Fruit fly (Drosophila melanogaster) whole organism, embryonic: ENCODE results near the gene MEP-1.

Experiments
- CG10431 ChIP-seq: fragments of 200-800 bp; sonication (Bioruptor generic); optimal IDR thresholded peaks from 3 replicates; lab custom pipeline; 2018; ENCODE audit warnings: missing biosample characterization, mild to moderate bottlenecking, missing genetic modification characterization
- CG10979 ChIP-seq: fragments of 200-800 bp; sonication (Bioruptor generic); optimal IDR thresholded peaks from 2 replicates; lab custom pipeline; 2018; ENCODE audit warnings: missing biosample characterization, mild to moderate bottlenecking, missing genetic modification characterization, moderate library complexity
- CG11695 ChIP-seq: fragments of 200-800 bp; sonication (Bioruptor generic); IDR thresholded peaks from 3 replicates; pipeline ENCODE4 v1.3.6; 2022; ENCODE audit warnings: missing biosample characterization, missing genetic modification characterization
- CG13287 ChIP-seq: fragments of 200-800 bp; sonication (Bioruptor generic); IDR thresholded peaks from 2 replicates; pipeline ENCODE4 v1.3.6; 2022; ENCODE audit warnings: missing biosample characterization, missing genetic modification characterization; ENCODE audit not compliant: partially characterized antibody
- CG15601 ChIP-seq: fragments of 200-800 bp; sonication (Bioruptor generic); optimal IDR thresholded peaks from 3 replicates; lab custom pipeline; 2019; ENCODE audit warnings: missing biosample characterization, mild to moderate bottlenecking, missing genetic modification characterization, moderate library complexity
- CG16863 ChIP-seq: fragments of 200-800 bp; sonication (Bioruptor generic); optimal IDR thresholded peaks from 3 replicates; lab custom pipeline; 2016; ENCODE audit warnings: missing biosample characterization, missing genetic modification characterization
- CG18262 ChIP-seq: fragments of 200-800 bp; optimal IDR thresholded peaks from 3 replicates; lab custom pipeline; 2019; ENCODE audit warnings: missing biosample characterization, mild to moderate bottlenecking, missing genetic modification characterization, moderate library complexity
- CG18476 ChIP-seq: fragments of 200-800 bp; sonication (Bioruptor generic); optimal IDR thresholded peaks from 2 replicates; lab custom pipeline; 2016; ENCODE audit warnings: missing biosample characterization, mild to moderate bottlenecking, missing genetic modification characterization
- CG3281 ChIP-seq: fragments of 200-800 bp; sonication (Bioruptor generic); optimal IDR thresholded peaks from 3 replicates; lab custom pipeline; 2017; ENCODE audit warnings: missing biosample characterization, mild to moderate bottlenecking, missing genetic modification characterization
- CG3726 ChIP-seq: fragments of 200-800 bp; sonication (Bioruptor generic); IDR thresholded peaks from 3 replicates; pipeline ENCODE4, ENCODE4 v1.3.6; 2022; ENCODE audit warnings: missing biosample characterization, missing genetic modification characterization
- CG4707 ChIP-seq: fragments of 200-800 bp; sonication (Bioruptor generic); optimal IDR thresholded peaks from 2 replicates; lab custom pipeline; 2018; ENCODE audit warnings: missing biosample characterization, mild to moderate bottlenecking, missing genetic modification characterization, moderate library complexity
- CG4854 ChIP-seq: fragments of 200-800 bp; sonication (Bioruptor generic); optimal IDR thresholded peaks from 2 replicates; lab custom pipeline; 2016; ENCODE audit warnings: missing biosample characterization, missing genetic modification characterization, inconsistent platforms
- CG5245 ChIP-seq: fragments of 200-800 bp; sonication (Bioruptor generic); optimal IDR thresholded peaks from 3 replicates; lab custom pipeline; 2016; ENCODE audit warnings: missing biosample characterization, missing genetic modification characterization
- CG6813 ChIP-seq: fragments of 200-800 bp; sonication (Bioruptor generic); optimal IDR thresholded peaks from 2 replicates; lab custom pipeline; 2017; ENCODE audit warnings: missing biosample characterization, missing genetic modification characterization, mild to moderate bottlenecking, moderate library complexity, missing genetic modification reagents
- CG7271 ChIP-seq: fragments of 200-800 bp; sonication (Bioruptor generic); optimal IDR thresholded peaks from 2 replicates; lab custom pipeline; 2018; ENCODE audit warnings: missing biosample characterization, mild to moderate bottlenecking, missing genetic modification characterization, moderate library complexity
- CG7357 ChIP-seq: fragments of 200-800 bp; sonication (Bioruptor generic); IDR thresholded peaks from 3 replicates; pipeline ENCODE4 v1.3.6; 2022; ENCODE audit warnings: missing biosample characterization, missing genetic modification characterization
- CG7556 ChIP-seq: fragments of 200-800 bp; sonication (Bioruptor generic); optimal IDR thresholded peaks from 2 replicates; lab custom pipeline; 2017; ENCODE audit warnings: missing biosample characterization, mild to moderate bottlenecking, missing genetic modification characterization
- CG7786 ChIP-seq: fragments of 200-800 bp; sonication (Bioruptor generic); optimal IDR thresholded peaks from 2 replicates; lab custom pipeline; 2016; ENCODE audit warnings: missing biosample characterization, missing genetic modification characterization
- CG9215 ChIP-seq: fragments of 200-800 bp; sonication (Bioruptor generic); IDR thresholded peaks from 2 replicates; pipeline ENCODE4 v1.3.6; 2022; ENCODE audit warnings: missing biosample characterization, missing genetic modification characterization
- CoRest ChIP-seq: fragments of 200-800 bp; sonication (Bioruptor generic); optimal IDR thresholded peaks from 3 replicates; lab custom pipeline; 2018; ENCODE audit warnings: missing biosample characterization, mild to moderate bottlenecking, missing genetic modification characterization, moderate library complexity
- Dbx ChIP-seq: fragments of 200-800 bp; sonication (Bioruptor generic); IDR thresholded peaks from 3 replicates; pipeline ENCODE4 v1.3.6; 2022; ENCODE audit warnings: missing biosample characterization, missing genetic modification characterization
- Dip2 ChIP-seq: fragments of 200-800 bp; sonication (Bioruptor generic); IDR thresholded peaks from 2 replicates; pipeline ENCODE4 v1.3.6; 2022; ENCODE audit warnings: missing biosample characterization, missing genetic modification characterization
- Dll ChIP-seq: fragments of 200-800 bp; sonication (Bioruptor generic); IDR thresholded peaks from 4 replicates; pipeline ENCODE4 v1.3.6; 2022; ENCODE audit warnings: missing biosample characterization, missing genetic modification characterization; ENCODE audit not compliant: partially characterized antibody
- Elba2 ChIP-seq: fragments of 200-800 bp; sonication (Bioruptor generic); optimal IDR thresholded peaks from 3 replicates; lab custom pipeline; 2016; ENCODE audit warnings: missing biosample characterization, missing genetic modification characterization
- Jarid2 ChIP-seq: fragments of 200-800 bp; sonication (Bioruptor generic); optimal IDR thresholded peaks from 3 replicates; lab custom pipeline; 2017; ENCODE audit warnings: mild to moderate bottlenecking, missing biosample characterization, missing genetic modification reagents, missing genetic modification characterization
- Lpt ChIP-seq: fragments of >200 bp; optimal IDR thresholded peaks from 2 replicates; lab custom pipeline; 2018; ENCODE audit warnings: missing biosample characterization, missing genetic modification characterization
- Med ChIP-seq: fragments of 200-800 bp; sonication (Bioruptor generic); peaks from one replicate; lab custom pipeline; 2016; ENCODE audit warnings: missing biosample characterization, missing genetic modification characterization, mild to moderate bottlenecking, inconsistent platforms, moderate library complexity
- Nf-YB ChIP-seq: fragments of 200-800 bp; sonication (Bioruptor generic); optimal IDR thresholded peaks from 3 replicates; lab custom pipeline; 2019; ENCODE audit warnings: missing biosample characterization, mild to moderate bottlenecking, missing genetic modification characterization, moderate library complexity
- Oaz ChIP-seq: fragments of 200-800 bp; sonication (Bioruptor generic); IDR thresholded peaks from 2 replicates; pipeline ENCODE4 v1.3.6; 2022; ENCODE audit warnings: missing biosample characterization, missing genetic modification characterization
- Pdp1 ChIP-seq, 2 experiments: fragments of 200-800 bp; sonication (Bioruptor generic); optimal IDR thresholded peaks; 3 replicates each; lab custom pipeline; 2016; ENCODE audit warnings: missing biosample characterization in 2 of 2, missing genetic modification characterization in 2 of 2, mild to moderate bottlenecking in 1 of 2, moderate library complexity in 1 of 2
- Sry-δ ChIP-seq: fragments of 200-800 bp; sonication (Bioruptor generic); optimal IDR thresholded peaks from 2 replicates; lab custom pipeline; 2016; ENCODE audit warnings: missing biosample characterization, missing genetic modification characterization
- Ssrp ChIP-seq: fragments of 200-800 bp; sonication (Bioruptor generic); optimal IDR thresholded peaks from 2 replicates; lab custom pipeline; 2018; ENCODE audit warnings: missing biosample characterization, mild to moderate bottlenecking, missing genetic modification characterization, moderate library complexity
- TFAM ChIP-seq: fragments of 200-800 bp; sonication (Bioruptor generic); optimal IDR thresholded peaks from 2 replicates; lab custom pipeline; 2017; ENCODE audit warnings: missing biosample characterization, missing genetic modification characterization, inconsistent platforms
- cato ChIP-seq: fragments of 200-800 bp; sonication (Bioruptor generic); optimal IDR thresholded peaks from 2 replicates; lab custom pipeline; 2016; ENCODE audit warnings: missing biosample characterization, missing genetic modification characterization, borderline replicate concordance
- chinmo ChIP-seq: fragments of 200-800 bp; sonication (Bioruptor generic); IDR thresholded peaks from 4 replicates; pipeline ENCODE4 v1.3.6; 2022; ENCODE audit warnings: missing biosample characterization, missing genetic modification characterization; ENCODE audit not compliant: partially characterized antibody
- da ChIP-seq: fragments of 200-800 bp; sonication (Bioruptor generic); optimal IDR thresholded peaks from 2 replicates; lab custom pipeline; 2016; ENCODE audit warnings: missing biosample characterization, missing genetic modification characterization
- dysf ChIP-seq: fragments of 200-800 bp; sonication (Bioruptor generic); IDR thresholded peaks from 3 replicates; pipeline ENCODE4 v1.3.6; 2022; ENCODE audit warnings: missing biosample characterization, missing genetic modification characterization
- ems ChIP-seq: fragments of 200-800 bp; sonication (Bioruptor generic); optimal IDR thresholded peaks from 3 replicates; lab custom pipeline; 2016; ENCODE audit warnings: missing biosample characterization, missing genetic modification characterization
- gro ChIP-seq: fragments of 200-800 bp; sonication (Bioruptor generic); optimal IDR thresholded peaks from 2 replicates; lab custom pipeline; 2016; ENCODE audit warnings: missing biosample characterization, missing genetic modification characterization
- hkb ChIP-seq, 2 experiments: fragments of 200-800 bp in 1 of 2; fragments of >200 bp in 1 of 2; sonication (Bioruptor generic) in 1 of 2; IDR thresholded peaks in 1 of 2; optimal IDR thresholded peaks in 1 of 2; 2 replicates each; pipeline versions ENCODE4 v1.3.6 to Lab custom; 2017 to 2022; ENCODE audit warnings: missing biosample characterization in 1 of 2, missing genetic modification characterization in 1 of 2
- jumu ChIP-seq: fragments of 200-800 bp; sonication (Bioruptor generic); optimal IDR thresholded peaks from 3 replicates; lab custom pipeline; 2016; ENCODE audit warnings: missing biosample characterization, missing genetic modification characterization
- lab ChIP-seq: fragments of 200-800 bp; sonication (Bioruptor generic); optimal IDR thresholded peaks from 3 replicates; lab custom pipeline; 2017; ENCODE audit warnings: missing biosample characterization, missing genetic modification characterization, mild to moderate bottlenecking, moderate library complexity, missing genetic modification reagents
- lbe ChIP-seq: fragments of 200-800 bp; sonication (Bioruptor generic); optimal IDR thresholded peaks from 2 replicates; lab custom pipeline; 2016; ENCODE audit warnings: missing biosample characterization, mild to moderate bottlenecking, missing genetic modification characterization
- lola ChIP-seq, 3 experiments: fragments of >200 bp in 2 of 3; fragments of 200-800 bp in 1 of 3; sonication (Bioruptor generic) in 1 of 3; optimal IDR thresholded peaks; 2 replicates each; lab custom pipeline; 2017 to 2019; ENCODE audit warnings: missing biosample characterization in 3 of 3, missing genetic modification characterization in 3 of 3, mild to moderate bottlenecking in 1 of 3, moderate library complexity in 1 of 3
- nmo ChIP-seq: fragments of 200-800 bp; sonication (Bioruptor generic); optimal IDR thresholded peaks from 2 replicates; lab custom pipeline; 2018; ENCODE audit warnings: missing biosample characterization, mild to moderate bottlenecking, missing genetic modification characterization, moderate library complexity
- phol ChIP-seq: fragments of 200-800 bp; sonication (Bioruptor generic); optimal IDR thresholded peaks from 3 replicates; lab custom pipeline; 2018; ENCODE audit warnings: missing biosample characterization, mild to moderate bottlenecking, missing genetic modification characterization, moderate library complexity
- row ChIP-seq: fragments of 200-800 bp; sonication (Bioruptor generic); IDR thresholded peaks from 3 replicates; pipeline ENCODE4 v1.3.6; 2022; ENCODE audit warnings: missing biosample characterization, missing genetic modification characterization
- seq ChIP-seq: fragments of 200-800 bp; sonication (Bioruptor generic); IDR thresholded peaks from 2 replicates; pipeline ENCODE4 v1.3.6; 2022; ENCODE audit warnings: missing biosample characterization, missing genetic modification characterization
- wor ChIP-seq: fragments of 200-800 bp; sonication (Bioruptor generic); IDR thresholded peaks from 2 replicates; pipeline ENCODE4 v1.3.6; 2022; ENCODE audit warnings: missing biosample characterization, missing genetic modification characterization

MEP-1 gene

dm6 chr3L:2590764-2591309 is 40.7 kb upstream of the MEP-1 start (continued):
- TF ChIP-seq cato: no peak
- TF ChIP-seq dysf (GFP tag; lab: Robert Waterston, UW): no peak
- TF ChIP-seq lbe: no peak
- TF ChIP-seq CG6813: no peak
- TF ChIP-seq Sry-δ: no peak
- peak; percentile 7; the same call in 1 of the 4 replicates for TF ChIP-seq Dll (GFP tag; lab: Robert Waterston, UW)
- no peak for TF ChIP-seq lab (GFP tag; lab: Kevin White, UChicago)
- 0 out of 3 replicates have a peak, but pooled peaks have one; percentile 5 for TF ChIP-seq row (GFP tag; lab: Robert Waterston, UW)
- TF ChIP-seq CG18476: no peak
- no peak for TF ChIP-seq lola (GFP tag; optimal IDR thresholded peaks at IDR 0.05; lab: Kevin White, UChicago)
- no peak for TF ChIP-seq CG9215 (GFP tag; lab: Robert Waterston, UW)
- peak; percentile 25 for TF ChIP-seq jumu (GFP tag; lab: Kevin White, UChicago)
- TF ChIP-seq CG13287 (GFP tag; lab: Robert Waterston, UW): no peak
- 0 out of 3 replicates have a peak, but pooled peaks have one; percentile 1 for TF ChIP-seq Dbx (GFP tag; lab: Robert Waterston, UW)
- peak; percentile 52 for TF ChIP-seq CG7556 (GFP tag; lab: Kevin White, UChicago)
- TF ChIP-seq CG7357 (GFP tag; lab: Robert Waterston, UW): 0 out of 3 replicates have a peak, but pooled peaks have one; percentile 31
- no peak for TF ChIP-seq da
- TF ChIP-seq CG7786 (GFP tag; lab: Kevin White, UChicago): no peak
- peak; percentile 13; the same call in 2 of the 3 replicates for TF ChIP-seq CG11695 (GFP tag; lab: Robert Waterston, UW)
- TF ChIP-seq gro (GFP tag; lab: Kevin White, UChicago): no peak
- peak; percentile 36 for TF ChIP-seq Med (GFP tag; lab: Kevin White, UChicago)
- TF ChIP-seq phol (tag; lab: Kevin White, UChicago): no peak
- TF ChIP-seq Pdp1 (GFP tag; optimal IDR thresholded peaks at IDR 0.05; lab: Kevin White, UChicago): peak in 1 of 2 experiments; percentile 27
- TF ChIP-seq Elba2 (GFP tag; lab: Kevin White, UChicago): no peak
- no peak for TF ChIP-seq Ssrp
- TF ChIP-seq nmo: no peak
- TF ChIP-seq hkb (optimal IDR thresholded peaks at IDR 0.05; lab: Kevin White, UChicago): no peak
- 0 out of 2 replicates have a peak, but pooled peaks have one; percentile 6 for TF ChIP-seq hkb (GFP tag; IDR thresholded peaks at IDR 0.05; lab: Robert Waterston, UW)
- no peak for TF ChIP-seq wor
- TF ChIP-seq Jarid2 (GFP tag; lab: Kevin White, UChicago): no peak
- TF ChIP-seq Lpt (GFP tag; lab: Kevin White, UChicago): no peak
- no peak for TF ChIP-seq CG4707
- no peak for TF ChIP-seq CG15601 (tag; lab: Kevin White, UChicago)
- peak; percentile 7; the same call in 1 of the 2 replicates for TF ChIP-seq seq (GFP tag; lab: Robert Waterston, UW)
- no peak for TF ChIP-seq Dip2 (GFP tag; lab: Robert Waterston, UW)
- no peak for TF ChIP-seq CG4854 (GFP tag; lab: Kevin White, UChicago)
- TF ChIP-seq Nf-YB (GFP tag; lab: Kevin White, UChicago): no peak
- TF ChIP-seq CG18262: peak; percentile 68
- TF ChIP-seq CG16863 (GFP tag; lab: Kevin White, UChicago): no peak
- TF ChIP-seq Oaz (GFP tag; lab: Robert Waterston, UW): no peak
- TF ChIP-seq CoRest (tag; lab: Kevin White, UChicago): no peak
- no peak for TF ChIP-seq CG10431 (GFP tag; lab: Kevin White, UChicago)
- peak; percentile 13 for TF ChIP-seq CG10979 (tag; lab: Kevin White, UChicago)
- peak; percentile 1 for TF ChIP-seq CG5245 (GFP tag; lab: Kevin White, UChicago)
- TF ChIP-seq CG7271 (tag; lab: Kevin White, UChicago): no peak
- no peak for TF ChIP-seq TFAM (GFP tag; lab: Kevin White, UChicago)
- no peak for TF ChIP-seq chinmo (GFP tag; lab: Robert Waterston, UW)
- TF ChIP-seq CG3281 (GFP tag; lab: Kevin White, UChicago): no peak
- TF ChIP-seq CG3726 (GFP tag; lab: Robert Waterston, UW): no peak
- TF ChIP-seq ems (GFP tag; lab: Kevin White, UChicago): no peak
